Worm (Caenorhabditis elegans) whole organism, early embryonic: Measurements from ENCODE around the gene srsx-18.

Experiments used
- aly-1 ChIP-seq: sonication (generic microtip); optimal IDR thresholded peaks from 2 replicates; lab custom pipeline; 2016; ENCODE audit warnings: missing genetic modification characterization, missing compliant biosample characterization
- ama-1 ChIP-seq: fragments of 150-350 bp; optimal IDR thresholded peaks from 2 replicates; lab custom pipeline; 2014
- flt-1 ChIP-seq: fragments of 200-800 bp; sonication (Bioruptor generic); IDR thresholded peaks from 2 replicates; pipeline ENCODE4 v1.3.6; 2022; ENCODE audit warnings: missing genetic modification characterization, missing compliant biosample characterization
- pes-1 ChIP-seq: fragments of 200-800 bp; sonication (Bioruptor generic); IDR thresholded peaks from 2 replicates; pipeline ENCODE4 v1.3.6; 2022; ENCODE audit warnings: missing genetic modification reagents, missing genetic modification characterization, missing compliant biosample characterization
- tbx-11 ChIP-seq: fragments of 200-800 bp; sonication (Bioruptor generic); IDR thresholded peaks from 2 replicates; pipeline ENCODE4 v1.3.6; 2022; ENCODE audit warnings: missing genetic modification characterization, missing compliant biosample characterization

DNA sequence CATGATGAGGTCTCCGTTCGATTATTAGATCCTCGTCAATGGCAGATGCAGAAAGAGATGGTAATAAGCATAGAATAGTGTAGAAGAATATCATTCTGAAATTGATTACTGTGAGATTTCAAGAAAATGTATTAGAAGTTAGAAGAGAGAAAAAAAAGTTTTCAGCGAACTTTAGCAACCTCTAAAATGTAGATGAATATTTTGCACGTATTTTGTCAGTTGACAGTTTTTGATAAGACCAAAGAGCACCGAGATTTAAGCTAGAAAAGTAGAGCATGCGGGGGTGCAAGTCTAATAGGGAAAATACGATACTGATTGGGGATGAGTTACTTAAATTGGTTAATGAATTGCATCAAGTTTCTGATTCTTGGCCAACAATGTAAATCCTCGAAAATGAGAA lies 32.4 kb downstream of the srsx-18 start, which contains the start of gene M03F8.6:
- TF ChIP-seq ama-1 (lab: Kevin White, UChicago) (no peak), flt-1 (GFP tag; lab: Robert Waterston, UW) (no peak), aly-1 (tag; lab: Kevin White, UChicago) (no peak), pes-1 (GFP tag; lab: Robert Waterston, UW) (no peak), tbx-11 (no peak)
